Fruit fly (Drosophila melanogaster) Kc167 (cell line): Measurements from ENCODE around the gene Sodh1.

Experiments
- Myc ChIP-seq: fragments of >200 bp; optimal IDR thresholded peaks from 2 replicates; lab custom pipeline; 2017; ENCODE audit warnings: missing external identifiers
- Sin3A ChIP-seq: fragments of >200 bp; optimal IDR thresholded peaks from 2 replicates; lab custom pipeline; 2018; ENCODE audit warnings: missing external identifiers
- h ChIP-seq: fragments of >200 bp; optimal IDR thresholded peaks from 3 replicates; lab custom pipeline; 2018; ENCODE audit warnings: missing external identifiers
- insv ChIP-seq: fragments of >200 bp; optimal IDR thresholded peaks from 3 replicates; lab custom pipeline; 2018; ENCODE audit warnings: missing external identifiers
- ttk ChIP-seq: sonication (Bioruptor generic); optimal IDR thresholded peaks from 2 replicates; lab custom pipeline; 2017; ENCODE audit warnings: missing external identifiers

- TF ChIP-seq ttk, result no peak
- TF ChIP-seq insv (lab: Kevin White, UChicago), result no peak
- no peak for TF ChIP-seq Sin3A (lab: Kevin White, UChicago)
- TF ChIP-seq Myc (lab: Kevin White, UChicago), result no peak
- TF ChIP-seq h (lab: Kevin White, UChicago), result no peak
Measured at dm6 chr3R:7076293-7076981, 24.3 kb downstream of the Sodh1 start.
